Worm (Caenorhabditis elegans) whole organism, early embryonic: Measurements from ENCODE around the gene C09H5.7.

Experiments
- B0310.2 ChIP-seq: sonication (generic microtip); optimal IDR thresholded peaks from 2 replicates; lab custom pipeline; 2016; ENCODE audit warnings: mild to moderate bottlenecking, missing genetic modification characterization, missing compliant biosample characterization
- aly-1 ChIP-seq: sonication (generic microtip); optimal IDR thresholded peaks from 2 replicates; lab custom pipeline; 2016; ENCODE audit warnings: missing genetic modification characterization, missing compliant biosample characterization
- ama-1 ChIP-seq: fragments of 150-350 bp; optimal IDR thresholded peaks from 2 replicates; lab custom pipeline; 2014
- flt-1 ChIP-seq: fragments of 200-800 bp; sonication (Bioruptor generic); IDR thresholded peaks from 2 replicates; pipeline ENCODE4 v1.3.6; 2022; ENCODE audit warnings: missing genetic modification characterization, missing compliant biosample characterization
- hmg-4 ChIP-seq: fragments of 200-800 bp; sonication (Bioruptor generic); optimal IDR thresholded peaks from 2 replicates; lab custom pipeline; 2018; ENCODE audit warnings: mild to moderate bottlenecking, missing genetic modification characterization, missing compliant biosample characterization
- hnd-1 ChIP-seq: sonication (generic microtip); optimal IDR thresholded peaks from 2 replicates; lab custom pipeline; 2016; ENCODE audit warnings: missing genetic modification characterization, missing compliant biosample characterization
- pes-1 ChIP-seq: fragments of 200-800 bp; sonication (Bioruptor generic); IDR thresholded peaks from 2 replicates; pipeline ENCODE4 v1.3.6; 2022; ENCODE audit warnings: missing genetic modification reagents, missing genetic modification characterization, missing compliant biosample characterization
- scrt-1 ChIP-seq: fragments of 200-800 bp; sonication (Bioruptor generic); IDR thresholded peaks from 2 replicates; pipeline ENCODE4 v1.3.6; 2022; ENCODE audit warnings: missing genetic modification characterization, missing compliant biosample characterization
- sea-1 ChIP-seq: fragments of 200-800 bp; sonication (Bioruptor generic); conservative IDR thresholded peaks from 2 replicates; pipeline ENCODE4 v1.3.6; 2022; ENCODE audit warnings: missing genetic modification characterization, missing compliant biosample characterization
- tbx-11 ChIP-seq: fragments of 200-800 bp; sonication (Bioruptor generic); IDR thresholded peaks from 2 replicates; pipeline ENCODE4 v1.3.6; 2022; ENCODE audit warnings: missing genetic modification characterization, missing compliant biosample characterization

ce11 chrV:8108670-8109069 is 23.6 kb upstream of the C09H5.7 start, which contains the start of gene myo-5:
- TF ChIP-seq pes-1, result no peak
- TF ChIP-seq ama-1 (lab: Kevin White, UChicago), result no peak
- no peak for TF ChIP-seq scrt-1 (GFP tag; lab: Robert Waterston, UW)
- no peak for TF ChIP-seq hmg-4 (GFP tag; lab: Kevin White, UChicago)
- no peak for TF ChIP-seq sea-1
- no peak for TF ChIP-seq hnd-1 (tag; lab: Kevin White, UChicago)
- no peak for TF ChIP-seq tbx-11 (GFP tag; lab: Robert Waterston, UW)
- TF ChIP-seq aly-1 (tag; lab: Kevin White, UChicago), result no peak
- TF ChIP-seq B0310.2 (tag; lab: Kevin White, UChicago), result no peak
- TF ChIP-seq flt-1 (GFP tag; lab: Robert Waterston, UW), result no peak
